Worm (Caenorhabditis elegans): ENCODE measurements around the gene F58G6.3.
A peak's percentile ranks its signal among the peaks of the same experiment; 100 is the strongest.

The F58G6.3 gene

DNA sequence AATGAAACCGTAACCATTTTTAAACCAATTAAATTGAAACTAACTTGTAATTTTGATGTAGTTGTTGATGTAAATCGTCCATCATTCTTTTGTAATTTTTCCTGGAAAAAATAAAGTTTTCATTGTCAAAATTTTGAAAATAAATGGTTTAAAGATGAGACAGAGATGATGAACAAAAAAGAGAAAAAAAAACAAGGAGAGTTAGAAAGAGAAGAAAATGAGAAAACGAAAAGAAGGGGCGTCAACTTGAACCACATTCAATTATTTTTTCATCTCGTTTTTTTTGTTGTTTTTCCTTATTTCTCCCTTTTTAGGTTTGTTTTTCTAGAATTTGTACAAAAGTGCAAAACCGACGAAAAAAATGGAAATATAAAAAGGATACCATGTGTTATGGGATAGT lies 22.2 kb downstream of the F58G6.3 start, which contains the start of gene nhr-34:
Gene nhr-34 (minus strand): TSS at position 101 of the 400 bp plus-strand sequence.
- TF ChIP-seq ztf-7 (tag; optimal IDR thresholded peaks at IDR 0.05) (no peak), T20F7.1 (GFP tag; optimal IDR thresholded peaks at IDR 0.05) (peak; percentile 33)

DNA sequence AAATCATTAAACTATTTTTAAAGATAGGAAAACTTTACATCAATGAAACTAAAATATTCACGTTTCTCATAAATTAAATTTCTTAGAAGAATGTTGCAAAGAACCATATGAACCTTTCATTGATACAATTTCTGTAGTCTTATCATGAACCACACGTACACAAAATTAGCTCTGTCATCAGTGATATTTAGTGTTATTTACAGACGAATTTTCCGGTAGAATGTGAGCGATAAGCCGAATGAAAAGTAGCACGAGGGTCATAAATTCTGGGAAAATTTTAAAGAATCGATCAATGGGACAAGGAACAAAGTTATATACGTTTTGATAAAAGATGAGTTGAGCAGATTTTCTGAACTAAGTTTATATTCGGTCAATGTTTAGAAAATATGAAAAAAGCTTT lies 23.2 kb downstream of the F58G6.3 start:
- no peak for TF ChIP-seq nhr-111 (GFP tag; optimal IDR thresholded peaks at IDR 0.05)
- TF ChIP-seq nhr-48 (tag; optimal IDR thresholded peaks at IDR 0.05): peak; percentile 27
- peak in 1 of 2 experiments; percentile 70 for TF ChIP-seq mdl-1 (tag; optimal IDR thresholded peaks at IDR 0.05)
- no peak for TF ChIP-seq skn-1 (tag; optimal IDR thresholded peaks at IDR 0.05)
- TF ChIP-seq R02D3.7 (tag; optimal IDR thresholded peaks at IDR 0.05): no peak
- no peak for TF ChIP-seq unc-62 (GFP tag; optimal IDR thresholded peaks at IDR 0.05 in 1 of 2)
- TF ChIP-seq unc-62 (tag; optimal IDR thresholded peaks at IDR 0.05): no peak
- TF ChIP-seq dmd-6 (GFP tag; IDR thresholded peaks at IDR 0.05): peak; percentile 89
- TF ChIP-seq saeg-2 (GFP tag; IDR thresholded peaks at IDR 0.05): no peak
- peak; percentile 58 for TF ChIP-seq hlh-30 (tag; optimal IDR thresholded peaks at IDR 0.05; ENCODE audit: insufficient read depth)
- TF ChIP-seq ceh-44 (GFP tag; IDR thresholded peaks at IDR 0.05): no peak
- no peak for TF ChIP-seq dmd-8 (GFP tag; IDR thresholded peaks at IDR 0.05)
- TF ChIP-seq ceh-82 (tag; optimal IDR thresholded peaks at IDR 0.05): no peak
- TF ChIP-seq nhr-77 (tag; optimal IDR thresholded peaks at IDR 0.05): peak; percentile 65
- TF ChIP-seq pqm-1 (tag; optimal IDR thresholded peaks at IDR 0.05): peak; percentile 47
- TF ChIP-seq nhr-28 (tag; optimal IDR thresholded peaks at IDR 0.05): peak; percentile 95
- TF ChIP-seq sdz-12 (GFP tag; optimal IDR thresholded peaks at IDR 0.05): no peak
- peak in 1 of 2 experiments; percentile 35 for TF ChIP-seq hif-1 (tag; optimal IDR thresholded peaks at IDR 0.05)
- no peak for TF ChIP-seq madf-9 (GFP tag; conservative IDR thresholded peaks at IDR 0.05)
- TF ChIP-seq dve-1 (tag; optimal IDR thresholded peaks at IDR 0.05; ENCODE audit: insufficient read depth): peak; percentile 89
- no peak for TF ChIP-seq lin-15B (tag; optimal IDR thresholded peaks at IDR 0.05)
- TF ChIP-seq tag-97 (GFP tag; IDR thresholded peaks at IDR 0.05): no peak
- TF ChIP-seq nhr-102 (tag; optimal IDR thresholded peaks at IDR 0.05): peak; percentile 23
- 0 out of 2 replicates have a peak, but pooled peaks have one; percentile 47 for TF ChIP-seq lin-1 (GFP tag; IDR thresholded peaks at IDR 0.05)
- TF ChIP-seq mep-1 (tag; optimal IDR thresholded peaks at IDR 0.05): peak; percentile 45
- TF ChIP-seq hlh-11 (tag; optimal IDR thresholded peaks at IDR 0.05): peak; percentile 75
- TF ChIP-seq daf-16 (GFP tag; optimal IDR thresholded peaks at IDR 0.05): no peak
- TF ChIP-seq daf-16 (tag; optimal IDR thresholded peaks at IDR 0.05): peak; percentile 98
- peak; percentile 7 for TF ChIP-seq mxl-3 (GFP tag; optimal IDR thresholded peaks at IDR 0.05)
- TF ChIP-seq T20F7.1 (GFP tag; optimal IDR thresholded peaks at IDR 0.05): peak; percentile 17
- peak; percentile 81 for TF ChIP-seq nhr-10 (tag; optimal IDR thresholded peaks at IDR 0.05)
- peak; percentile 85 for TF ChIP-seq php-3 (GFP tag; IDR thresholded peaks at IDR 0.05)

DNA sequence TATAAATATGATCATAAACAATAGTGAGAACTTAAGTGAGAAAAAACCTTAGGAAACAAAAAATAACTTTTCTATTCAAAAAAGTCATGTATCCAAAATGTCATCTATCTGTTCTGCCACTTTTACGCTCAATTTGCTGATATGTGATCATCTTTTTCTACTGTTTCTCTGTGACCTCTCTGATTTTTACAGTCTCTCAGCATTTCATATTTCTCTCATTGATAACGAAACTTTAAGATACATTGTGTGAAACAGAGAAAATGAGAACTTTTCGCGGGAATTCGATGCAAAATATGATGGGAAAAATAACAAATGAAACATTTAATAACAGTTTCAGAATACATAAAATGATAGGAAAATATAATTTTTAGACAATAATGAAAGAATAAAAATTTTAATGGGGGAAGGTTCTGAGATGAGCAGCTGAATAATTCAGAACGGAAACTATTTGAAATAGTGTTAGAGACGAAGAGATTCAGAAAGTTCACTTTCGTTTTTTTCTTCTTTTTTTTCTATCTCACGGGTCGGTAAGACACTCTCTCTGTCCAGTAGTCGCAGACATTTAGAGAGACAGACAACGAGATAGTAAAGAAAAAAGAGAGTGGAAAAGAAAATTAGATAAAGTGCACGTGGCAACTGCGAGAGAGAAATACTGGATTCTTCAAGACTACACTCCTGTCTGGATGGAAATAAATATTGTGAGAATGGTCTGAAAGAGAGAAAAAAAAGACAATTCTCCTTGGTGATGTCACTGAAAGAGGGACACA lies 24.1 kb downstream of the F58G6.3 start:
- TF ChIP-seq ZK546.5 (tag; optimal IDR thresholded peaks at IDR 0.05) (no peak), mes-2 (tag; optimal IDR thresholded peaks at IDR 0.05; ENCODE audit: poor library complexity, severe bottlenecking) (peak; percentile 41), ceh-20 (GFP tag; IDR thresholded peaks at IDR 0.05) (no peak; the same call in 1 of the 2 replicates), jun-1 (tag; optimal IDR thresholded peaks at IDR 0.05) (no peak), ama-1 (optimal IDR thresholded peaks at IDR 0.05) (no peak), lin-15B (tag; optimal IDR thresholded peaks at IDR 0.05) (no peak), dve-1 (tag; optimal IDR thresholded peaks at IDR 0.05; ENCODE audit: insufficient read depth) (peak; percentile 74), daf-16 (GFP tag; optimal IDR thresholded peaks at IDR 0.05) (peak in 1 of 2 experiments; percentile 46), daf-16 (tag; optimal IDR thresholded peaks at IDR 0.05) (peak; percentile 76), dmd-6 (GFP tag; IDR thresholded peaks at IDR 0.05) (peak; percentile 92), lin-38 (GFP tag; IDR thresholded peaks at IDR 0.05) (no peak; the same call in 1 of the 2 replicates), T26A8.4 (GFP tag; IDR thresholded peaks at IDR 0.05) (peak; percentile 49; the same call in 1 of the 2 replicates), egl-43 (GFP tag; IDR thresholded peaks at IDR 0.05) (no peak), ceh-44 (GFP tag; IDR thresholded peaks at IDR 0.05) (no peak), Y75B8A.6 (GFP tag; IDR thresholded peaks at IDR 0.05) (no peak), fkh-10 (GFP tag; optimal IDR thresholded peaks at IDR 0.05) (peak; percentile 77), unc-39 (tag; optimal IDR thresholded peaks at IDR 0.05) (no peak), ceh-82 (tag; optimal IDR thresholded peaks at IDR 0.05) (no peak), daf-19 (GFP tag; conservative IDR thresholded peaks at IDR 0.05) (no peak), set-16 (GFP tag; IDR thresholded peaks at IDR 0.05) (no peak), nhr-76 (tag; optimal IDR thresholded peaks at IDR 0.05) (no peak), nhr-6 (tag; optimal IDR thresholded peaks at IDR 0.05) (no peak)
